Worm (Caenorhabditis elegans) whole organism, L2 larva: ENCODE results near the gene gln-2.

Experiments used
- C34F6.9 ChIP-seq: fragments of 150-350 bp; optimal IDR thresholded peaks from 2 replicates; lab custom pipeline; 2014; ENCODE audit warnings: missing biosample characterization, missing genetic modification characterization
- F13H6.1 ChIP-seq: sonication (generic microtip); optimal IDR thresholded peaks from 2 replicates; lab custom pipeline; 2016; ENCODE audit warnings: missing genetic modification characterization, missing compliant biosample characterization
- R02D3.7 ChIP-seq: fragments of 150-350 bp; optimal IDR thresholded peaks from 2 replicates; lab custom pipeline; 2014; ENCODE audit warnings: missing biosample characterization, missing genetic modification characterization
- ZK546.5 ChIP-seq: sonication (generic microtip); optimal IDR thresholded peaks from 2 replicates; lab custom pipeline; 2017; ENCODE audit warnings: missing biosample characterization, missing genetic modification characterization
- aly-2 ChIP-seq: fragments of 150-350 bp; optimal IDR thresholded peaks from 2 replicates; lab custom pipeline; 2014; ENCODE audit warnings: missing biosample characterization, missing genetic modification characterization
- ama-1 ChIP-seq: fragments of 150-350 bp; optimal IDR thresholded peaks from 2 replicates; lab custom pipeline; 2018; ENCODE audit warnings: inconsistent platforms
- blmp-1 ChIP-seq: sonication (generic microtip); optimal IDR thresholded peaks from 2 replicates; lab custom pipeline; 2017; ENCODE audit warnings: missing genetic modification characterization, mild to moderate bottlenecking, missing compliant biosample characterization, antibody characterized with exemption, moderate library complexity; ENCODE audit not compliant: insufficient read depth
- ceh-82 ChIP-seq: fragments of 150-350 bp; optimal IDR thresholded peaks from 2 replicates; lab custom pipeline; 2014; ENCODE audit warnings: missing biosample characterization, missing genetic modification characterization
- crh-2 ChIP-seq: sonication (generic microtip); optimal IDR thresholded peaks from 2 replicates; lab custom pipeline; 2017; ENCODE audit warnings: missing biosample characterization, missing genetic modification characterization
- dmd-4 ChIP-seq: sonication (generic microtip); optimal IDR thresholded peaks from 2 replicates; lab custom pipeline; 2017; ENCODE audit warnings: missing biosample characterization, missing genetic modification characterization
- elt-3 ChIP-seq: sonication (generic microtip); optimal IDR thresholded peaks from 2 replicates; lab custom pipeline; 2017; ENCODE audit warnings: missing biosample characterization, missing genetic modification characterization
- fos-1 ChIP-seq: fragments of 150-350 bp; optimal IDR thresholded peaks from 2 replicates; lab custom pipeline; 2014; ENCODE audit warnings: missing biosample characterization, missing genetic modification characterization
- gmeb-1 ChIP-seq: fragments of 150-350 bp; optimal IDR thresholded peaks from 2 replicates; lab custom pipeline; 2014; ENCODE audit warnings: missing biosample characterization, missing genetic modification characterization
- lin-11 ChIP-seq: fragments of 150-350 bp; sonication (generic microtip); optimal IDR thresholded peaks from 2 replicates; lab custom pipeline; 2014; ENCODE audit warnings: missing biosample characterization, missing genetic modification characterization, inconsistent platforms, mixed read lengths
- lin-13 ChIP-seq: fragments of 150-350 bp; optimal IDR thresholded peaks from 2 replicates; lab custom pipeline; 2014; ENCODE audit warnings: missing biosample characterization, missing genetic modification reagents, missing genetic modification characterization
- lin-39 ChIP-seq: fragments of 150-350 bp; optimal IDR thresholded peaks from 2 replicates; lab custom pipeline; 2014; ENCODE audit warnings: missing biosample characterization, missing genetic modification reagents, missing genetic modification characterization
- lsy-2 ChIP-seq, 2 experiments: fragments of 150-350 bp in 1 of 2; sonication (generic microtip) in 1 of 2; optimal IDR thresholded peaks; 2 replicates each; lab custom pipeline; 2014 to 2017; ENCODE audit warnings: missing biosample characterization in 2 of 2, missing genetic modification characterization in 2 of 2
- mdl-1 ChIP-seq, 2 experiments: fragments of 150-350 bp in 1 of 2; sonication (generic microtip) in 1 of 2; optimal IDR thresholded peaks; 2 replicates each; lab custom pipeline; 2017; ENCODE audit warnings: missing biosample characterization in 2 of 2, missing genetic modification characterization in 2 of 2
- nhr-10 ChIP-seq: sonication (generic microtip); optimal IDR thresholded peaks from 2 replicates; lab custom pipeline; 2017; ENCODE audit warnings: missing biosample characterization, missing genetic modification characterization
- nhr-11 ChIP-seq: fragments of 150-350 bp; optimal IDR thresholded peaks from 2 replicates; lab custom pipeline; 2014; ENCODE audit warnings: missing biosample characterization, missing genetic modification characterization
- nhr-12 ChIP-seq: fragments of 150-350 bp; optimal IDR thresholded peaks from 2 replicates; lab custom pipeline; 2014; ENCODE audit warnings: missing biosample characterization, missing genetic modification characterization
- nhr-129 ChIP-seq: fragments of 150-350 bp; optimal IDR thresholded peaks from 2 replicates; lab custom pipeline; 2014; ENCODE audit warnings: missing biosample characterization, missing genetic modification characterization
- nhr-23 ChIP-seq: fragments of 150-350 bp; optimal IDR thresholded peaks from 2 replicates; lab custom pipeline; 2014; ENCODE audit warnings: missing biosample characterization, missing genetic modification reagents, missing genetic modification characterization
- nhr-237 ChIP-seq: fragments of 150-350 bp; optimal IDR thresholded peaks from 2 replicates; lab custom pipeline; 2014; ENCODE audit warnings: missing biosample characterization, missing genetic modification characterization
- nhr-25 ChIP-seq: fragments of 150-350 bp; sonication (generic microtip); optimal IDR thresholded peaks from 3 replicates; lab custom pipeline; 2014; ENCODE audit warnings: missing biosample characterization, missing genetic modification characterization
- nhr-6 ChIP-seq: fragments of 150-350 bp; optimal IDR thresholded peaks from 2 replicates; lab custom pipeline; 2014; ENCODE audit warnings: missing biosample characterization, missing genetic modification characterization
- nhr-77 ChIP-seq: fragments of 150-350 bp; optimal IDR thresholded peaks from 2 replicates; lab custom pipeline; 2014; ENCODE audit warnings: missing biosample characterization, missing genetic modification characterization
- sem-4 ChIP-seq: fragments of 150-350 bp; optimal IDR thresholded peaks from 2 replicates; lab custom pipeline; 2014; ENCODE audit warnings: missing biosample characterization, missing genetic modification reagents, missing genetic modification characterization
- skn-1 ChIP-seq: sonication (generic microtip); optimal IDR thresholded peaks from 2 replicates; lab custom pipeline; 2017; ENCODE audit warnings: missing biosample characterization, missing genetic modification characterization
- sma-3 ChIP-seq: sonication (generic microtip); optimal IDR thresholded peaks from 2 replicates; lab custom pipeline; 2016; ENCODE audit warnings: missing genetic modification reagents, missing genetic modification characterization, missing compliant biosample characterization
- sma-9 ChIP-seq, 2 experiments: fragments of 150-350 bp in 1 of 2; sonication (generic microtip) in 1 of 2; optimal IDR thresholded peaks; 2 replicates each; lab custom pipeline; 2014 to 2016; ENCODE audit warnings: missing genetic modification characterization in 2 of 2, mild to moderate bottlenecking in 1 of 2, missing biosample characterization in 1 of 2, missing compliant biosample characterization in 1 of 2, missing genetic modification reagents in 1 of 2, moderate library complexity in 1 of 2
- unc-39 ChIP-seq: fragments of 150-350 bp; optimal IDR thresholded peaks from 2 replicates; lab custom pipeline; 2014; ENCODE audit warnings: missing biosample characterization, missing genetic modification characterization
- unc-55 ChIP-seq: fragments of 150-350 bp; sonication (generic microtip); optimal IDR thresholded peaks from 3 replicates; lab custom pipeline; 2014; ENCODE audit warnings: missing biosample characterization, missing genetic modification reagents, missing genetic modification characterization
- ztf-1 ChIP-seq: fragments of 200-800 bp; sonication (Bioruptor generic); conservative IDR thresholded peaks from 2 replicates; pipeline ENCODE4 v1.3.6; 2022; ENCODE audit warnings: missing genetic modification characterization, missing compliant biosample characterization
- ztf-11 ChIP-seq: sonication (generic microtip); optimal IDR thresholded peaks from 2 replicates; lab custom pipeline; 2017; ENCODE audit warnings: missing biosample characterization, missing genetic modification characterization

gln-2 gene

DNA sequence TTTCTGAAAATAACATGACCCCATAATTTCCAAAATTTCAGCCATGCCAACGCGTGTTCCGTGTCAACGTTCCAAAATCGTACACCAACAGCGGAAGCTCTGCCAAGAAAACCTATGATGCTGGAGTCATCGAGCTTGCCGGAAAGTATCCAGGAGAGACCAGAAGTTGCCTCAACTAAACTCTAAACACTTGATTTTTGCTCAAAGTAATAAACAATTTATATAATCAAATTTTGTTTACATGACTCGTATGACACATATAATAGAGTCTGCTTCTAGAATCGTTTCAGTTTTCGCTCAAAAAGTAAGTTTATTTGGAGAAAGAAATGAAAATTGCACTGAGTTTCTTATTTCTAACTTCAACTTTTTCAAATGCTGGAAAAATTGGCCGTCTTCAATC, 15.8 kb downstream of the gln-2 start, which contains the start of gene ttr-1:
Gene ttr-1 (plus strand): TSS at position 301 of the 400 bp plus-strand sequence.
- TF ChIP-seq nhr-129 (tag; lab: Kevin White, UChicago), result no peak
- TF ChIP-seq nhr-237, result no peak

DNA sequence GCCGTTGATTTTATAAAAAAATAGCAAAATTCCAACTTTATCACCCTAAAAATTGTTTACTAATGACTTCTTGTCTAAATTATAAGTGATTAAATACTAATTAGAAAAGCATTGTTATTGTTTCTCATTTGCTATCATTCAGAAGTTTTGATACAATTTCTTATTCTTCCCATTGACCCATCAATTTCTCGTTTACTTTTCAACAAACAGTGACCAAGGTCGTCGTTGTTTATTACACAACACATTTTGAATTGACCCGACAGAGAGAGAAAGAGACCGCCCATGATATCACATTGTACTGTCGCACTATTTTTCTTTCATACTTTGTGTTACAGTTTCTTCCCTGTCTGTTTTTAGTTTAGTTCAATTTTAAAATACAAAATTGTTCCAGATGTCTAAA, 17.2 kb downstream of the gln-2 start, which contains the start of gene ttr-2:
Gene ttr-2 (plus strand): TSS at position 392 of the 400 bp plus-strand sequence.
- TF ChIP-seq nhr-25 (peak; percentile 67), lin-11 (tag; lab: Kevin White, UChicago) (no peak), nhr-12 (no peak), sma-9 (GFP tag; optimal IDR thresholded peaks at IDR 0.05; lab: Kevin White, UChicago) (no peak), sma-9 (tag; optimal IDR thresholded peaks at IDR 0.05; lab: Kevin White, UChicago) (no peak), fos-1 (tag; lab: Kevin White, UChicago) (peak; percentile 54), crh-2 (peak; percentile 27), nhr-129 (tag; lab: Kevin White, UChicago) (no peak)

DNA sequence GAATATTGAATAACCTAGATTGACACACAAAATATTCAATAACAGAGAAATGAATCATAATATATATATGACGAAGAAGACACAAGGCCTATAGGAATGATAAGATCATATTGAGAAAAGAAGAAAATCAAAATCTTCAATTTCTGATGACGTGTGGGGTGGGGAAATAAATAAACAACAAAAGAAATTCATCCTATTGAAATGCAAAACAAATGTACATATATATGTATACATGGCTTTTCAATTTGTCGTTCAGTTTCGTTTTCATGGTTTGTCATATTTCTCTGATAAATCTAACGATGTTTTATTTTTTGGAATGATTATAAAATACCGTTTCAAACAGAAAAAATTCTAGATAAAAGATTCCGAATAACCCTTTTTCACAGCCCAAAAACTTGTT, 18.0 kb downstream of the gln-2 start, which contains the start of gene ttr-3:
Gene ttr-3 (minus strand): TSS at position 101 of the 400 bp plus-strand sequence.
- TF ChIP-seq gmeb-1 (tag; lab: Kevin White, UChicago), result no peak
- no peak for TF ChIP-seq nhr-23 (tag; lab: Kevin White, UChicago)
- no peak for TF ChIP-seq ama-1
- no peak for TF ChIP-seq lin-39 (tag; lab: Kevin White, UChicago)
- TF ChIP-seq dmd-4, result no peak
- peak; percentile 1 for TF ChIP-seq sma-3
- TF ChIP-seq, all 48 proteins: peak for 1

DNA sequence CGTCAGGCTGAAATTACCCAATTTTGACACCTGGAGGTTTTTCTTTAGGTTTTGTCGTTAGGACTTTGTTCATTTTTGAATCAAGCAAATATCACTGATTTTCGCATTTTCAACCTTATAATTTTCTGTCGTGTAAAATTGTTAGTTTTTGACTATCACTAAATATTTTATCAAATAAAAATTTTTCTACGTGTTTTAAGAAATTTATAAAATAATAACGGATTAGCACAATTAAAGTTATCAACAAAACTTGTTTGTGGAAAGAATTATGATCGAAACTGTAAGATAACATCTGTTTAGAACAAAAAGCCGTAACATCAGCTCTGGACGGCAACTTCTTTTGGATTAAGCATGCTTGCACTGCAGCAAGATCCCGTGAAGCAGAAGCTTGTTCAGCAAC, 21.7 kb downstream of the gln-2 start, which contains the start of gene cbp-2:
Gene cbp-2 (plus strand): TSS at position 301 of the 400 bp plus-strand sequence.
- no peak for TF ChIP-seq unc-39 (tag; lab: Kevin White, UChicago)
- TF ChIP-seq nhr-10 (tag; lab: Kevin White, UChicago), result no peak
- TF ChIP-seq ztf-11 (tag; lab: Kevin White, UChicago), result no peak
- TF ChIP-seq ama-1, result no peak
- TF ChIP-seq aly-2 (tag; lab: Kevin White, UChicago), result no peak
- TF ChIP-seq mdl-1 (tag; optimal IDR thresholded peaks at IDR 0.05; lab: Kevin White, UChicago), result no peak
- no peak for TF ChIP-seq crh-2
- TF ChIP-seq unc-55 (GFP tag; lab: Kevin White, UChicago), result no peak
- TF ChIP-seq skn-1 (tag; lab: Kevin White, UChicago), result no peak
- TF ChIP-seq elt-3 (tag; lab: Kevin White, UChicago), result no peak
- no peak for TF ChIP-seq lsy-2 (tag; optimal IDR thresholded peaks at IDR 0.05; lab: Kevin White, UChicago)
- TF ChIP-seq lin-13 (GFP tag; lab: Kevin White, UChicago), result no peak
- no peak for TF ChIP-seq gmeb-1 (tag; lab: Kevin White, UChicago)
- TF ChIP-seq dmd-4, result no peak
- TF ChIP-seq fos-1 (tag; lab: Kevin White, UChicago), result no peak
- TF ChIP-seq R02D3.7 (tag; lab: Kevin White, UChicago), result no peak
- no peak for TF ChIP-seq nhr-23 (tag; lab: Kevin White, UChicago)
- TF ChIP-seq sma-3, result no peak
- no peak for TF ChIP-seq ZK546.5 (tag; lab: Kevin White, UChicago)
- TF ChIP-seq blmp-1 (tag; lab: Kevin White, UChicago), result no peak

DNA sequence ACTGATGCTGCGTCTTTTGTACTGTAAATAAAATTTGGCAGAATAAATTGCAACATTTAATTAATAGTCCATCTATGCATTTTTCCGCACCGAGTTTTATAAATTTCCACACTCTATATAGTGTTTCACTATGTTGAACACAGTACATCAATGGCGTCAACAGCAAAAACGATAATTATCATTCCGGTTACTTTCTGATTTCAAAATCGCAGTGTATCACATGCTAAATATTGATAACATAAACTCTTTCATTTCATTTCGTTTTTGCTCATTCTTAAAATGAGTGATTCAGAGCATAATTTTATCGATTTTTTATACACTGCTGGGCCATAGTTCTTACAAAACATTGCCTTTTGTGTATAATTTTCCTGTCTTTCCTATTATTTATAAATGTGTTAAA, 22.3 kb downstream of the gln-2 start:
- TF ChIP-seq nhr-12 (no peak), gmeb-1 (tag; lab: Kevin White, UChicago) (peak; percentile 17), fos-1 (tag; lab: Kevin White, UChicago) (peak; percentile 66)

DNA sequence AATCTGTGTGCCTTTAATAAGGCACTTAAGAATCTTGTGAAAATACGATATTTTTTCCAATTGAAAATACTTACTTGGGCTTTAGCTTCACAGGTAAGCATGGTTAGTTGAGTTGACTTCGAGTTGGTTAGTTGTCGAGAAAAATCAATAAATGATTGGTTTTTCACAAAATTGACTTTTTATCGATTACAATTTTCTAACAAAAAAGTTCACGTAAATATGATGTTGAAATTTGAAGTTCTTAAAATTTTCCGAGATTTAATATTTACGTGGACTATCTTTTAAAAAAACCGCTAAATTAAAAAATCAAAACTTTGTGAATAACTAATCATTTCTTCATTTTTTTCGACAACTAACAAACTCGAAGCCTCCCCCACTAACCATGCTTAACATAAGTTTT, 23.9 kb downstream of the gln-2 start, which contains the start of gene F40F12.3:
Gene F40F12.3 (minus strand): TSS at position 101 of the 400 bp plus-strand sequence.
- TF ChIP-seq lin-13 (GFP tag; lab: Kevin White, UChicago), result no peak
- no peak for TF ChIP-seq ZK546.5 (tag; lab: Kevin White, UChicago)
- TF ChIP-seq skn-1 (tag; lab: Kevin White, UChicago), result no peak
- no peak for TF ChIP-seq unc-55 (GFP tag; lab: Kevin White, UChicago)
- TF ChIP-seq mdl-1 (tag; optimal IDR thresholded peaks at IDR 0.05; lab: Kevin White, UChicago), result no peak
- no peak for TF ChIP-seq sem-4 (tag; lab: Kevin White, UChicago)
- no peak for TF ChIP-seq nhr-6 (tag; lab: Kevin White, UChicago)
- TF ChIP-seq unc-39 (tag; lab: Kevin White, UChicago), result no peak
- no peak for TF ChIP-seq nhr-77 (tag; lab: Kevin White, UChicago)
- TF ChIP-seq ztf-1, result no peak
- TF ChIP-seq C34F6.9 (tag; lab: Kevin White, UChicago), result no peak
- TF ChIP-seq crh-2, result no peak
- no peak for TF ChIP-seq nhr-25
- no peak for TF ChIP-seq lsy-2 (tag; optimal IDR thresholded peaks at IDR 0.05; lab: Kevin White, UChicago)
- no peak for TF ChIP-seq nhr-129 (tag; lab: Kevin White, UChicago)
- no peak for TF ChIP-seq F13H6.1 (tag; lab: Kevin White, UChicago)
- no peak for TF ChIP-seq ama-1
- no peak for TF ChIP-seq nhr-11 (tag; lab: Kevin White, UChicago)
- no peak for TF ChIP-seq lin-39 (tag; lab: Kevin White, UChicago)
- TF ChIP-seq ceh-82 (tag; lab: Kevin White, UChicago), result no peak
